Worm (Caenorhabditis elegans) whole organism, L3 larva: ENCODE results near the gene F52E4.5.

Source experiments
- R02D3.7 ChIP-seq: fragments of 150-350 bp; optimal IDR thresholded peaks from 2 replicates; lab custom pipeline; 2014; ENCODE audit warnings: missing biosample characterization, missing genetic modification characterization
- ZK546.5 ChIP-seq: sonication (generic microtip); optimal IDR thresholded peaks from 2 replicates; lab custom pipeline; 2017; ENCODE audit warnings: missing biosample characterization, missing genetic modification characterization
- aly-2 ChIP-seq: fragments of 150-350 bp; optimal IDR thresholded peaks from 2 replicates; lab custom pipeline; 2014; ENCODE audit warnings: missing biosample characterization, missing genetic modification characterization
- ama-1 ChIP-seq: fragments of 150-350 bp; optimal IDR thresholded peaks from 2 replicates; lab custom pipeline; 2018
- ceh-16 ChIP-seq: sonication (generic microtip); optimal IDR thresholded peaks from 2 replicates; lab custom pipeline; 2017; ENCODE audit warnings: missing biosample characterization, missing genetic modification characterization
- ceh-28 ChIP-seq: fragments of 150-350 bp; optimal IDR thresholded peaks from 2 replicates; lab custom pipeline; 2014; ENCODE audit warnings: missing biosample characterization, missing genetic modification reagents, missing genetic modification characterization
- ceh-82 ChIP-seq: fragments of 150-350 bp; optimal IDR thresholded peaks from 2 replicates; lab custom pipeline; 2014; ENCODE audit warnings: missing biosample characterization, missing genetic modification characterization
- ceh-9 ChIP-seq: sonication (generic microtip); optimal IDR thresholded peaks from 2 replicates; lab custom pipeline; 2018; ENCODE audit warnings: missing biosample characterization, missing genetic modification characterization
- daf-12 ChIP-seq: fragments of 150-350 bp; optimal IDR thresholded peaks from 2 replicates; lab custom pipeline; 2014; ENCODE audit warnings: missing biosample characterization, missing genetic modification reagents, missing genetic modification characterization
- egl-27 ChIP-seq: sonication (generic microtip); optimal IDR thresholded peaks from 4 replicates; lab custom pipeline; 2017; ENCODE audit warnings: missing biosample characterization, missing genetic modification reagents, missing genetic modification characterization
- egl-5 ChIP-seq: fragments of 150-350 bp; optimal IDR thresholded peaks from 2 replicates; lab custom pipeline; 2017; ENCODE audit warnings: missing biosample characterization, missing genetic modification reagents, missing genetic modification characterization, inconsistent platforms
- elt-1 ChIP-seq: fragments of 150-350 bp; optimal IDR thresholded peaks from 2 replicates; lab custom pipeline; 2014; ENCODE audit warnings: missing biosample characterization, missing genetic modification characterization
- elt-2 ChIP-seq: sonication (generic microtip); optimal IDR thresholded peaks from 2 replicates; lab custom pipeline; 2016; ENCODE audit warnings: missing genetic modification reagents, mild to moderate bottlenecking, missing genetic modification characterization, missing compliant biosample characterization
- elt-3 ChIP-seq, 3 experiments: fragments of 150-350 bp in 1 of 3; sonication (generic microtip) in 2 of 3; optimal IDR thresholded peaks; 2 replicates in 2 of 3; 4 replicates in 1 of 3; lab custom pipeline; 2014 to 2017; ENCODE audit warnings: missing biosample characterization in 3 of 3, missing genetic modification characterization in 3 of 3
- eor-1 ChIP-seq, 2 experiments: fragments of 150-350 bp; optimal IDR thresholded peaks; 2 replicates each; lab custom pipeline; 2014 to 2018; ENCODE audit warnings: missing biosample characterization in 2 of 2, missing genetic modification characterization in 2 of 2
- fkh-10 ChIP-seq: sonication (generic microtip); optimal IDR thresholded peaks from 2 replicates; lab custom pipeline; 2017; ENCODE audit warnings: missing biosample characterization, missing genetic modification reagents, missing genetic modification characterization
- fkh-2 ChIP-seq: fragments of 150-350 bp; optimal IDR thresholded peaks from 2 replicates; lab custom pipeline; 2014; ENCODE audit warnings: missing biosample characterization, missing genetic modification reagents, missing genetic modification characterization
- fos-1 ChIP-seq: fragments of 150-350 bp; optimal IDR thresholded peaks from 2 replicates; lab custom pipeline; 2014; ENCODE audit warnings: missing biosample characterization, missing genetic modification characterization
- hmg-11 ChIP-seq: sonication (generic microtip); optimal IDR thresholded peaks from 2 replicates; lab custom pipeline; 2016; ENCODE audit warnings: missing genetic modification characterization, missing compliant biosample characterization
- jun-1 ChIP-seq: fragments of 150-350 bp; optimal IDR thresholded peaks from 2 replicates; lab custom pipeline; 2014; ENCODE audit warnings: missing biosample characterization, missing genetic modification reagents, missing genetic modification characterization
- lin-15B ChIP-seq: fragments of 150-350 bp; optimal IDR thresholded peaks from 2 replicates; lab custom pipeline; 2014; ENCODE audit warnings: missing biosample characterization, missing genetic modification characterization
- lin-39 ChIP-seq: fragments of 150-350 bp; optimal IDR thresholded peaks from 2 replicates; lab custom pipeline; 2018; ENCODE audit warnings: missing biosample characterization, missing genetic modification reagents, missing genetic modification characterization
- lsy-12 ChIP-seq: sonication (generic microtip); optimal IDR thresholded peaks from 2 replicates; lab custom pipeline; 2016; ENCODE audit warnings: mild to moderate bottlenecking, missing genetic modification characterization, missing compliant biosample characterization
- mdl-1 ChIP-seq: fragments of 150-350 bp; optimal IDR thresholded peaks from 2 replicates; lab custom pipeline; 2014; ENCODE audit warnings: missing biosample characterization, missing genetic modification characterization
- mml-1 ChIP-seq: fragments of 150-350 bp; sonication (generic microtip); optimal IDR thresholded peaks from 3 replicates; lab custom pipeline; 2014; ENCODE audit warnings: missing biosample characterization, missing genetic modification characterization
- nfya-1 ChIP-seq: sonication (generic microtip); optimal IDR thresholded peaks from 2 replicates; lab custom pipeline; 2017; ENCODE audit warnings: missing genetic modification characterization, mild to moderate bottlenecking, missing compliant biosample characterization, antibody characterized with exemption, moderate library complexity; ENCODE audit not compliant: insufficient read depth
- nhr-11 ChIP-seq: fragments of 150-350 bp; optimal IDR thresholded peaks from 2 replicates; lab custom pipeline; 2014; ENCODE audit warnings: missing biosample characterization, missing genetic modification characterization
- nhr-12 ChIP-seq: fragments of 150-350 bp; optimal IDR thresholded peaks from 2 replicates; lab custom pipeline; 2014; ENCODE audit warnings: missing biosample characterization, missing genetic modification characterization
- nhr-23 ChIP-seq: fragments of 150-350 bp; optimal IDR thresholded peaks from 2 replicates; lab custom pipeline; 2014; ENCODE audit warnings: missing biosample characterization, missing genetic modification reagents, missing genetic modification characterization
- nhr-237 ChIP-seq: fragments of 150-350 bp; optimal IDR thresholded peaks from 2 replicates; lab custom pipeline; 2014; ENCODE audit warnings: missing biosample characterization, missing genetic modification characterization
- nhr-25 ChIP-seq: sonication (generic microtip); optimal IDR thresholded peaks from 2 replicates; lab custom pipeline; 2017; ENCODE audit warnings: missing biosample characterization, missing genetic modification characterization
- nhr-28 ChIP-seq: fragments of 150-350 bp; optimal IDR thresholded peaks from 2 replicates; lab custom pipeline; 2014; ENCODE audit warnings: missing biosample characterization, missing genetic modification characterization
- nhr-43 ChIP-seq: sonication (generic microtip); optimal IDR thresholded peaks from 2 replicates; lab custom pipeline; 2016; ENCODE audit warnings: mild to moderate bottlenecking, missing genetic modification characterization, missing compliant biosample characterization; ENCODE audit not compliant: poor library complexity, severe bottlenecking
- nhr-67 ChIP-seq: fragments of 150-350 bp; optimal IDR thresholded peaks from 2 replicates; lab custom pipeline; 2014; ENCODE audit warnings: missing biosample characterization, missing genetic modification characterization
- nhr-76 ChIP-seq: fragments of 150-350 bp; sonication (generic microtip); optimal IDR thresholded peaks from 5 replicates; lab custom pipeline; 2014; ENCODE audit warnings: missing biosample characterization, missing genetic modification characterization
- nhr-77 ChIP-seq: fragments of 150-350 bp; optimal IDR thresholded peaks from 2 replicates; lab custom pipeline; 2014; ENCODE audit warnings: missing biosample characterization, missing genetic modification characterization
- pha-4 ChIP-seq: fragments of 150-350 bp; optimal IDR thresholded peaks from 2 replicates; lab custom pipeline; 2014; ENCODE audit warnings: missing biosample characterization, missing genetic modification reagents, missing genetic modification characterization
- pqm-1 ChIP-seq: fragments of 150-350 bp; optimal IDR thresholded peaks from 2 replicates; lab custom pipeline; 2017; ENCODE audit warnings: missing biosample characterization, missing genetic modification characterization, inconsistent platforms
- sea-2 ChIP-seq: fragments of 150-350 bp; sonication (generic microtip); optimal IDR thresholded peaks from 4 replicates; lab custom pipeline; 2014; ENCODE audit warnings: missing biosample characterization, missing genetic modification reagents, missing genetic modification characterization
- skn-1 ChIP-seq: fragments of 150-350 bp; optimal IDR thresholded peaks from 2 replicates; lab custom pipeline; 2014; ENCODE audit warnings: missing biosample characterization, missing genetic modification characterization
- snpc-4 ChIP-seq: fragments of 150-350 bp; optimal IDR thresholded peaks from 2 replicates; lab custom pipeline; 2014; ENCODE audit warnings: missing biosample characterization, missing genetic modification characterization
- tbx-2 ChIP-seq: sonication (generic microtip); optimal IDR thresholded peaks from 2 replicates; lab custom pipeline; 2016; ENCODE audit warnings: mild to moderate bottlenecking, missing genetic modification characterization, missing compliant biosample characterization
- unc-39 ChIP-seq: sonication (generic microtip); optimal IDR thresholded peaks from 4 replicates; lab custom pipeline; 2017; ENCODE audit warnings: missing biosample characterization, missing genetic modification characterization
- unc-62 ChIP-seq: fragments of 150-350 bp; sonication (generic microtip); optimal IDR thresholded peaks from 4 replicates; lab custom pipeline; 2014; ENCODE audit warnings: missing biosample characterization, missing genetic modification reagents, missing genetic modification characterization
- zag-1 ChIP-seq: fragments of 150-350 bp; optimal IDR thresholded peaks from 2 replicates; lab custom pipeline; 2014; ENCODE audit warnings: missing biosample characterization, missing genetic modification characterization
- ztf-11 ChIP-seq: fragments of 150-350 bp; optimal IDR thresholded peaks from 2 replicates; lab custom pipeline; 2014; ENCODE audit warnings: missing biosample characterization, missing genetic modification characterization
- ztf-4 ChIP-seq: fragments of 150-350 bp; optimal IDR thresholded peaks from 2 replicates; lab custom pipeline; 2014; ENCODE audit warnings: missing biosample characterization, missing genetic modification characterization

Gene F52E4.5

DNA sequence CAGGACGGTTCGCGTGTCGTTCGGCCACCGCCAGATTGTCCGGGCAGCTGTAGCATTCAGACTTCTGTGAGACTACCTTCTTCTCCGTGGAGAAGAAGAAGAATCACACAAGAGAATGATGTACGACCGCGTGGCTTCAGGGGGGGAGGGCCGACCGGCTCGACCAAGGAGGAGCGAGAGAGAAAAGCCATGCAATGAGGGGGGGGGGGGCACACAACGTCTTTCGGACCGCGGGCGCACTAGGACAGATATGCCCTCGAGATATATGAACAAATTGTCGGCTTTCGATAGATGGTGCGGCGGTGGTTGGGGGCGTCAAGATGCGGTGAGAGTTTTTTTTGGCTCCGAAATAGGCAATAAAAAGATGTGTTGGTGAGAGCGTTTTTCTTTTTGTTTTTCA is 46.5 kb downstream of the F52E4.5 start:
- peak; percentile 6 for TF ChIP-seq nfya-1 (tag; lab: Kevin White, UChicago)
- TF ChIP-seq lin-39 (tag; lab: Kevin White, UChicago) = peak; percentile 64
- TF ChIP-seq ceh-16 (tag; lab: Kevin White, UChicago) = no peak
- no peak for TF ChIP-seq pqm-1
- TF ChIP-seq ceh-82 (tag; lab: Kevin White, UChicago) = no peak
- no peak for TF ChIP-seq fos-1
- no peak for TF ChIP-seq ceh-28
- TF ChIP-seq lin-15B = no peak
- no peak for TF ChIP-seq mml-1 (tag; lab: Kevin White, UChicago)
- TF ChIP-seq nhr-76 (tag; lab: Kevin White, UChicago) = no peak
- TF ChIP-seq unc-62 (GFP tag; lab: Kevin White, UChicago) = no peak
- no peak for TF ChIP-seq fkh-10
- TF ChIP-seq hmg-11 (tag; lab: Kevin White, UChicago) = no peak
- TF ChIP-seq jun-1 (tag; lab: Kevin White, UChicago) = no peak
- TF ChIP-seq mdl-1 (tag; lab: Kevin White, UChicago) = no peak
- TF ChIP-seq zag-1 (tag; lab: Kevin White, UChicago) = no peak
- TF ChIP-seq ztf-11 = no peak

DNA sequence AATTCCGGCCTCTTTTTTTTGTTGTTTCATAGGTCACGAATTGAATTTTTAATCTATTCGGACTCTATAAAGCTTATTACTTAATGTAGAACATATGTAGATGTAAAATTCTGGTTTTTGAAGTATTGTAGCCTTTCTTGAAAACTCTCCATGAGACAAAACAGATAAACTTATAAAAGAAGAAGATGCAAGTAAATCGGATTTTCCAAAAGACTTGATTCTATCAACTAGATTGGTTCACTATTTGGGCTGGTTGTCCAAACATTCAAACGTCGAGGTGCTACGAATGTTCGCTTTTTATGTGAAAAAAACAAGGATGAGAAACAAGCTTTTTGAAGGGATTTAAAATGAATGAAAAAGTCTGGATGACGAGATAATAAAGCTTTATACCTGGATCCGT is 47.1 kb downstream of the F52E4.5 start:
- TF ChIP-seq eor-1 (tag; optimal IDR thresholded peaks at IDR 0.05; lab: Kevin White, UChicago) (no peak), lsy-12 (tag; lab: Kevin White, UChicago) (no peak)

DNA sequence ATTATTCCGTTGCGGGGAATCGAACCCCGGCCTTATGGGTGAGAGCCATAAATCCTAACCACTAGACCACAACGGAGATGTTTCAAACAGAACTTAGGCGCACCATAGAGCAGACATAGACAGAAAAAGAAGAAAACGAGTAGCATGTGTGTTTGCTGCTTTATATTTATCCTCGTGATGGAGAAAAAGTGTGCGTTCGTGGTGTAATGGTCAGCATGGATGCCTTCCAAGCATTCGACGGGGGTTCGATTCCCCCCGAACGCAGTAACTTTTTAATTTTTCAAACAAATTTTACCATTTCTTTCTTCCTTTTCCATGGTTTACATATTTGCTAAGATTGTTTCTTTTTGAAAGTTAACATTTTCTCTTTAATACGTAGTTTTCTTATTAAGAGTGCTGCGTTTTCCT is 51.2 kb downstream of the F52E4.5 start:
- TF ChIP-seq nhr-67 (tag; lab: Kevin White, UChicago) (peak; percentile 20), elt-2 (peak; percentile 72), mml-1 (tag; lab: Kevin White, UChicago) (peak; percentile 60), tbx-2 (tag; lab: Kevin White, UChicago) (peak; percentile 91), nhr-237 (no peak), unc-39 (peak; percentile 46), pha-4 (tag; lab: Kevin White, UChicago) (peak; percentile 80), R02D3.7 (tag; lab: Kevin White, UChicago) (peak; percentile 60), nhr-11 (tag; lab: Kevin White, UChicago) (peak; percentile 74), mdl-1 (tag; lab: Kevin White, UChicago) (peak; percentile 33), aly-2 (tag; lab: Kevin White, UChicago) (peak; percentile 58), ZK546.5 (tag; lab: Kevin White, UChicago) (peak; percentile 21), ztf-4 (tag; lab: Kevin White, UChicago) (peak; percentile 54), ama-1 (peak; percentile 71), snpc-4 (peak; percentile 51), skn-1 (tag; lab: Kevin White, UChicago) (peak; percentile 93), nhr-43 (tag; lab: Kevin White, UChicago) (peak; percentile 96), nhr-28 (tag; lab: Kevin White, UChicago) (peak; percentile 69), egl-5 (tag; lab: Kevin White, UChicago) (peak; percentile 93), ceh-16 (tag; lab: Kevin White, UChicago) (peak; percentile 29), ztf-11 (peak; percentile 37), egl-27 (tag; lab: Kevin White, UChicago) (peak; percentile 67), lin-39 (tag; lab: Kevin White, UChicago) (peak; percentile 88), fkh-10 (peak; percentile 59), nhr-23 (tag; lab: Kevin White, UChicago) (peak; percentile 44), ceh-28 (peak; percentile 75), nhr-25 (tag; lab: Kevin White, UChicago) (peak; percentile 49), lin-15B (peak; percentile 35), zag-1 (tag; lab: Kevin White, UChicago) (no peak), nhr-12 (tag; lab: Kevin White, UChicago) (no peak), nhr-77 (tag; lab: Kevin White, UChicago) (peak; percentile 89), pqm-1 (peak; percentile 80), sea-2 (GFP tag; lab: Kevin White, UChicago) (peak; percentile 89), unc-62 (GFP tag; lab: Kevin White, UChicago) (peak; percentile 49), ceh-9 (tag; lab: Kevin White, UChicago) (peak; percentile 68), fkh-2 (tag; lab: Kevin White, UChicago) (no peak), elt-1 (tag; lab: Kevin White, UChicago) (no peak), lsy-12 (tag; lab: Kevin White, UChicago) (peak; percentile 92), jun-1 (tag; lab: Kevin White, UChicago) (peak; percentile 83), nhr-76 (tag; lab: Kevin White, UChicago) (peak; percentile 75), elt-3 (tag; optimal IDR thresholded peaks at IDR 0.05; lab: Kevin White, UChicago) (peak in 1 of 3 experiments; percentile 51), nfya-1 (tag; lab: Kevin White, UChicago) (peak; percentile 88), eor-1 (tag; optimal IDR thresholded peaks at IDR 0.05; lab: Kevin White, UChicago) (no peak), fos-1 (peak; percentile 86), ceh-82 (tag; lab: Kevin White, UChicago) (peak; percentile 91), daf-12 (tag; lab: Kevin White, UChicago) (no peak), hmg-11 (tag; lab: Kevin White, UChicago) (peak; percentile 99)
